Worm (Caenorhabditis elegans) whole organism, young adult: ENCODE results near the gene cut-2.

Source experiments
- D2030.7 ChIP-seq: fragments of 200-800 bp; sonication (Bioruptor generic); IDR thresholded peaks from 2 replicates; pipeline ENCODE4 v1.3.6; 2022; ENCODE audit warnings: missing genetic modification reagents, missing genetic modification characterization, missing compliant biosample characterization
- F23B12.7 ChIP-seq: sonication (generic microtip); optimal IDR thresholded peaks from 2 replicates; lab custom pipeline; 2017; ENCODE audit warnings: missing genetic modification characterization, mild to moderate bottlenecking, missing compliant biosample characterization, antibody characterized with exemption, moderate library complexity; ENCODE audit not compliant: insufficient read depth
- attf-5 ChIP-seq: fragments of 200-800 bp; sonication (Bioruptor generic); optimal IDR thresholded peaks from 2 replicates; lab custom pipeline; 2018; ENCODE audit warnings: mild to moderate bottlenecking, missing genetic modification characterization, missing compliant biosample characterization
- egl-44 ChIP-seq: fragments of 200-800 bp; sonication (Bioruptor generic); IDR thresholded peaks from 2 replicates; pipeline ENCODE4 v1.3.6; 2022; ENCODE audit warnings: missing genetic modification reagents, missing genetic modification characterization, missing compliant biosample characterization
- ets-4 ChIP-seq: fragments of 200-800 bp; sonication (Bioruptor generic); optimal IDR thresholded peaks from 2 replicates; lab custom pipeline; 2018; ENCODE audit warnings: mild to moderate bottlenecking, missing genetic modification characterization, missing compliant biosample characterization
- hmg-20 ChIP-seq: fragments of 200-800 bp; sonication (Bioruptor generic); IDR thresholded peaks from 2 replicates; pipeline ENCODE4 v1.3.6; 2022; ENCODE audit warnings: missing genetic modification reagents, missing genetic modification characterization, missing compliant biosample characterization
- let-607 ChIP-seq, 2 experiments: fragments of 200-800 bp in 1 of 2; sonication (Bioruptor generic) in 1 of 2; sonication (generic microtip) in 1 of 2; optimal IDR thresholded peaks; 2 replicates each; lab custom pipeline; 2016 to 2018; ENCODE audit warnings: mild to moderate bottlenecking in 2 of 2, missing compliant biosample characterization in 2 of 2, missing genetic modification characterization in 2 of 2, moderate library complexity in 2 of 2, missing genotype in 1 of 2
- mel-28 ChIP-seq: sonication (generic microtip); optimal IDR thresholded peaks from 2 replicates; lab custom pipeline; 2016; ENCODE audit warnings: borderline replicate concordance, mild to moderate bottlenecking, missing genetic modification characterization, missing compliant biosample characterization
- nfya-1 ChIP-seq: sonication (generic microtip); optimal IDR thresholded peaks from 2 replicates; lab custom pipeline; 2017; ENCODE audit warnings: antibody characterized with exemption, missing compliant biosample characterization, missing genetic modification characterization, borderline replicate concordance; ENCODE audit not compliant: insufficient read depth
- pbrm-1 ChIP-seq: fragments of 200-800 bp; sonication (Bioruptor generic); IDR thresholded peaks from 2 replicates; pipeline ENCODE4 v1.3.6; 2022; ENCODE audit warnings: missing genetic modification reagents, missing genetic modification characterization, missing compliant biosample characterization
- rec-8 ChIP-seq, 2 experiments: sonication (generic microtip); optimal IDR thresholded peaks; 2 replicates each; lab custom pipeline; 2016; ENCODE audit warnings: mild to moderate bottlenecking in 2 of 2, missing genetic modification characterization in 2 of 2, missing genetic modification reagents in 2 of 2, missing genotype in 2 of 2, missing biosample characterization in 1 of 2, missing compliant biosample characterization in 1 of 2, moderate library complexity in 1 of 2
- zim-3 ChIP-seq: sonication (generic microtip); optimal IDR thresholded peaks from 2 replicates; lab custom pipeline; 2017; ENCODE audit warnings: mild to moderate bottlenecking, missing genetic modification characterization, moderate library complexity, missing compliant biosample characterization
- ztf-3 ChIP-seq: fragments of 200-800 bp; sonication (Bioruptor generic); optimal IDR thresholded peaks from 2 replicates; lab custom pipeline; 2018; ENCODE audit warnings: mild to moderate bottlenecking, missing genetic modification characterization, missing compliant biosample characterization

ce11 chrV:13414585-13414984, at the start of gene cut-2:
- TF ChIP-seq hmg-20 (GFP tag; lab: Robert Waterston, UW) (no peak), nfya-1 (tag; lab: Kevin White, UChicago) (no peak), F23B12.7 (tag; lab: Kevin White, UChicago) (no peak), rec-8 (tag; optimal IDR thresholded peaks at IDR 0.05; lab: Kevin White, UChicago) (no peak), zim-3 (tag; lab: Kevin White, UChicago) (no peak), ztf-3 (GFP tag; lab: Kevin White, UChicago) (no peak), D2030.7 (GFP tag; lab: Robert Waterston, UW) (no peak), attf-5 (GFP tag; lab: Kevin White, UChicago) (no peak), ets-4 (no peak), let-607 (tag; optimal IDR thresholded peaks at IDR 0.05; lab: Kevin White, UChicago) (no peak), mel-28 (no peak), egl-44 (GFP tag; lab: Robert Waterston, UW) (no peak), pbrm-1 (GFP tag; lab: Robert Waterston, UW) (no peak)
